Fruit fly (Drosophila melanogaster): Measurements from ENCODE around the gene Mgat2.

DNA sequence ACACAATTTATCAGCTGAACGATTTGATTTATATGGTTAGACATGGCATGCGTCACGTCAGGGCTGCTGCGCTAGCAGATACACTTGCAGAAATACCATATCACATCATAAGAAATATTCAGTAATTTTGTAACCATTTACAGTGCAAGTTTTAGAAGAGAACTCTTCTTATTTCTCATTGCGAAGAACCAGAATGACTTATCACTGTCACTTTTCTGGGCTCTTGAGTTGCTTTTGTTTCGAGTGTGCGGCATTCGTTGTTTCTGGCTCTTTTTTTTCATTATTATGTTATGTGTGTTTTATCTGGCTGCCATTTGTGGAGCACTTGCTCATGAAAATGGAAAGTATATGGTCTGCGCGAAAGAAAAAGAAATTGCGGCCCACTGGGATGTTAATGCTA lies 40.0 kb downstream of the Mgat2 start:
- TF ChIP-seq trem (tag; optimal IDR thresholded peaks at IDR 0.05) (no peak), cg (GFP tag; optimal IDR thresholded peaks at IDR 0.05) (no peak), CG16779 (GFP tag; IDR thresholded peaks at IDR 0.05) (no peak), fru (optimal IDR thresholded peaks at IDR 0.05) (no peak), tio (GFP tag; optimal IDR thresholded peaks at IDR 0.05) (no peak), stwl (tag; optimal IDR thresholded peaks at IDR 0.05) (no peak), nerfin-1 (tag; optimal IDR thresholded peaks at IDR 0.05) (no peak), insv (GFP tag; optimal IDR thresholded peaks at IDR 0.05) (no peak)

Data from whole organism, embryonic.